Fruit fly (Drosophila melanogaster) whole organism, adult: ENCODE results near the gene CG13068.

Experiments
- CG11617 ChIP-seq: fragments of 200-800 bp; sonication (Bioruptor generic); optimal IDR thresholded peaks from 2 replicates; lab custom pipeline; 2017; ENCODE audit warnings: mild to moderate bottlenecking, missing biosample characterization, missing genetic modification reagents, missing genetic modification characterization
- CG12768 ChIP-seq: fragments of 200-800 bp; sonication (Bioruptor generic); optimal IDR thresholded peaks from 2 replicates; lab custom pipeline; 2017; ENCODE audit warnings: missing biosample characterization, missing genetic modification characterization, mild to moderate bottlenecking, moderate library complexity, missing genetic modification reagents
- CG14711 ChIP-seq: fragments of 200-800 bp; sonication (Bioruptor generic); optimal IDR thresholded peaks from 2 replicates; lab custom pipeline; 2018; ENCODE audit warnings: missing biosample characterization, mild to moderate bottlenecking, missing genetic modification characterization, moderate library complexity
- CG1620 ChIP-seq: fragments of 200-800 bp; sonication (Bioruptor generic); optimal IDR thresholded peaks from 2 replicates; lab custom pipeline; 2016; ENCODE audit warnings: missing biosample characterization, missing genetic modification characterization
- CG33017 ChIP-seq: fragments of 200-800 bp; sonication (Bioruptor generic); optimal IDR thresholded peaks from 2 replicates; lab custom pipeline; 2018; ENCODE audit warnings: missing biosample characterization, mild to moderate bottlenecking, missing genetic modification characterization, moderate library complexity
- CG5204 ChIP-seq: fragments of 200-800 bp; sonication (Bioruptor generic); optimal IDR thresholded peaks from 2 replicates; lab custom pipeline; 2016; ENCODE audit warnings: missing biosample characterization, missing genetic modification characterization
- CG7045 ChIP-seq: fragments of 200-800 bp; sonication (Bioruptor generic); optimal IDR thresholded peaks from 2 replicates; lab custom pipeline; 2017; ENCODE audit warnings: missing biosample characterization, mild to moderate bottlenecking, missing genetic modification characterization
- CG7101 ChIP-seq: fragments of 200-800 bp; sonication (Bioruptor generic); optimal IDR thresholded peaks from 2 replicates; lab custom pipeline; 2018; ENCODE audit warnings: missing biosample characterization, mild to moderate bottlenecking, missing genetic modification characterization, moderate library complexity
- Clk ChIP-seq: fragments of 200-800 bp; sonication (Bioruptor generic); optimal IDR thresholded peaks from 2 replicates; lab custom pipeline; 2017; ENCODE audit warnings: missing biosample characterization, missing genetic modification characterization
- Crg-1 ChIP-seq: fragments of 200-800 bp; sonication (Bioruptor generic); optimal IDR thresholded peaks from 2 replicates; lab custom pipeline; 2016; ENCODE audit warnings: missing biosample characterization, missing genetic modification characterization
- Hr96 ChIP-seq: fragments of 200-800 bp; sonication (Bioruptor generic); optimal IDR thresholded peaks from 2 replicates; lab custom pipeline; 2016; ENCODE audit warnings: missing biosample characterization, missing genetic modification characterization
- Mnt ChIP-seq: fragments of 200-800 bp; sonication (Bioruptor generic); optimal IDR thresholded peaks from 2 replicates; lab custom pipeline; 2016; ENCODE audit warnings: missing biosample characterization, mild to moderate bottlenecking, missing genetic modification characterization
- bab1 ChIP-seq: fragments of 200-800 bp; sonication (Bioruptor generic); optimal IDR thresholded peaks from 3 replicates; lab custom pipeline; 2019; ENCODE audit warnings: missing biosample characterization, mild to moderate bottlenecking, missing genetic modification characterization, moderate library complexity
- cic ChIP-seq: fragments of 200-800 bp; sonication (Bioruptor generic); optimal IDR thresholded peaks from 2 replicates; lab custom pipeline; 2017; ENCODE audit warnings: missing biosample characterization, mild to moderate bottlenecking, missing genetic modification characterization, moderate library complexity
- cnc ChIP-seq, 2 experiments: fragments of >200 bp; optimal IDR thresholded peaks; 2 replicates each; lab custom pipeline; 2017
- kay ChIP-seq: fragments of 200-800 bp; sonication (Bioruptor generic); peaks from one replicate; lab custom pipeline; 2016; ENCODE audit warnings: missing biosample characterization, missing genetic modification characterization, borderline replicate concordance
- ovo ChIP-seq: fragments of 200-800 bp; sonication (Bioruptor generic); optimal IDR thresholded peaks from 2 replicates; lab custom pipeline; 2016; ENCODE audit warnings: missing biosample characterization, missing genetic modification characterization
- pad ChIP-seq: fragments of 200-800 bp; sonication (Bioruptor generic); optimal IDR thresholded peaks from 3 replicates; lab custom pipeline; 2017; ENCODE audit warnings: missing biosample characterization, missing genetic modification characterization, mild to moderate bottlenecking, moderate library complexity, missing genetic modification reagents
- tj ChIP-seq: fragments of 200-800 bp; sonication (Bioruptor generic); optimal IDR thresholded peaks from 3 replicates; lab custom pipeline; 2017; ENCODE audit warnings: missing biosample characterization, mild to moderate bottlenecking, missing genetic modification characterization, moderate library complexity
- toe ChIP-seq: fragments of 200-800 bp; sonication (Bioruptor generic); optimal IDR thresholded peaks from 2 replicates; lab custom pipeline; 2016; ENCODE audit warnings: missing biosample characterization, missing genetic modification characterization

The CG13068 gene

dm6 chr3L:16272338-16272959, 3.3 kb downstream of the CG13068 start, which contains the start of gene CG13066:
Gene CG13066, plus strand, starts transcription at chr3L:16272909.
- no peak for TF ChIP-seq CG14711 (tag; lab: Kevin White, UChicago)
- no peak for TF ChIP-seq ovo (GFP tag; lab: Kevin White, UChicago)
- no peak for TF ChIP-seq toe
- TF ChIP-seq CG11617 (GFP tag; lab: Kevin White, UChicago): no peak
- TF ChIP-seq CG7045 (GFP tag; lab: Kevin White, UChicago): no peak

- TF ChIP-seq CG14711 (tag; lab: Kevin White, UChicago) (no peak), toe (no peak)
Observed at dm6 chr3L:16275391-16276017, 6.3 kb downstream of the CG13068 start.

- TF ChIP-seq cnc (optimal IDR thresholded peaks at IDR 0.05; lab: Kevin White, UChicago): no peak
- no peak for TF ChIP-seq bab1 (GFP tag; lab: Kevin White, UChicago)
- no peak for TF ChIP-seq cic
- no peak for TF ChIP-seq pad (GFP tag; lab: Kevin White, UChicago)
- TF ChIP-seq CG7101 (tag; lab: Kevin White, UChicago): no peak
- no peak for TF ChIP-seq toe
- TF ChIP-seq Crg-1 (GFP tag; lab: Kevin White, UChicago): no peak
- no peak for TF ChIP-seq CG11617 (GFP tag; lab: Kevin White, UChicago)
- TF ChIP-seq CG5204: no peak
Observed at dm6 chr3L:16277135-16277534, 7.9 kb downstream of the CG13068 start, which contains the start of gene CG13065. Gene CG13065, plus strand, starts transcription at chr3L:16277435.

dm6 chr3L:16279171-16279570, 10.0 kb downstream of the CG13068 start, which contains the start of gene CG13050:
Gene CG13050, minus strand, starts transcription at chr3L:16279271.
- TF ChIP-seq pad (GFP tag; lab: Kevin White, UChicago) (no peak), cic (no peak), CG7101 (tag; lab: Kevin White, UChicago) (no peak), CG33017 (no peak), kay (no peak), tj (GFP tag; lab: Kevin White, UChicago) (no peak), CG5204 (no peak), CG7045 (GFP tag; lab: Kevin White, UChicago) (no peak), Mnt (GFP tag; lab: Kevin White, UChicago) (no peak), Clk (GFP tag; lab: Kevin White, UChicago) (no peak), bab1 (GFP tag; lab: Kevin White, UChicago) (no peak)

- TF ChIP-seq cic (no peak), CG14711 (tag; lab: Kevin White, UChicago) (no peak)
Observed at dm6 chr3L:16279987-16280454, 10.8 kb downstream of the CG13068 start, which contains the start of gene CG13064. Gene CG13064, plus strand, starts transcription at chr3L:16280404.

- no peak for TF ChIP-seq Hr96 (GFP tag; lab: Kevin White, UChicago)
- TF ChIP-seq cic: no peak
- TF ChIP-seq CG7045 (GFP tag; lab: Kevin White, UChicago): no peak
- no peak for TF ChIP-seq pad (GFP tag; lab: Kevin White, UChicago)
- TF ChIP-seq kay: no peak
- no peak for TF ChIP-seq CG5204
- TF ChIP-seq cnc (optimal IDR thresholded peaks at IDR 0.05; lab: Kevin White, UChicago): no peak
- TF ChIP-seq CG11617 (GFP tag; lab: Kevin White, UChicago): no peak
- TF ChIP-seq Clk (GFP tag; lab: Kevin White, UChicago): no peak
- no peak for TF ChIP-seq CG33017
- TF ChIP-seq CG1620 (GFP tag; lab: Kevin White, UChicago): no peak
Observed at dm6 chr3L:16281880-16282556, 12.8 kb downstream of the CG13068 start, which contains the start of gene CG13049. Gene CG13049, minus strand, starts transcription at chr3L:16281930.

- TF ChIP-seq toe: no peak
- no peak for TF ChIP-seq CG33017
- no peak for TF ChIP-seq bab1 (GFP tag; lab: Kevin White, UChicago)
- no peak for TF ChIP-seq ovo (GFP tag; lab: Kevin White, UChicago)
- no peak for TF ChIP-seq CG11617 (GFP tag; lab: Kevin White, UChicago)
- no peak for TF ChIP-seq Hr96 (GFP tag; lab: Kevin White, UChicago)
- no peak for TF ChIP-seq kay
- no peak for TF ChIP-seq Clk (GFP tag; lab: Kevin White, UChicago)
- TF ChIP-seq cic: no peak
- TF ChIP-seq CG5204: no peak
- no peak for TF ChIP-seq cnc (optimal IDR thresholded peaks at IDR 0.05; lab: Kevin White, UChicago)
- no peak for TF ChIP-seq pad (GFP tag; lab: Kevin White, UChicago)
- TF ChIP-seq Crg-1 (GFP tag; lab: Kevin White, UChicago): no peak
- TF ChIP-seq CG1620 (GFP tag; lab: Kevin White, UChicago): no peak
- no peak for TF ChIP-seq CG7101 (tag; lab: Kevin White, UChicago)
- TF ChIP-seq CG7045 (GFP tag; lab: Kevin White, UChicago): no peak
- TF ChIP-seq Mnt (GFP tag; lab: Kevin White, UChicago): no peak
- no peak for TF ChIP-seq CG14711 (tag; lab: Kevin White, UChicago)
- TF ChIP-seq CG12768 (GFP tag; lab: Kevin White, UChicago): no peak
Observed at dm6 chr3L:16283821-16284220, 14.6 kb downstream of the CG13068 start, which contains the start of gene CG13048. Gene CG13048, minus strand, starts transcription at chr3L:16283921.
